Worm (Caenorhabditis elegans) whole organism, L4/young adult: ENCODE data around the gene spig-1.

Experiments
- W03F9.2 ChIP-seq: fragments of 150-350 bp; optimal IDR thresholded peaks from 2 replicates; lab custom pipeline; 2014; ENCODE audit warnings: missing biosample characterization, missing genetic modification characterization
- dao-5 ChIP-seq: sonication (generic microtip); optimal IDR thresholded peaks from 2 replicates; lab custom pipeline; 2016; ENCODE audit warnings: missing genotype, missing genetic modification characterization, moderate library complexity, missing compliant biosample characterization
- him-1 ChIP-seq: sonication (generic microtip); optimal IDR thresholded peaks from 2 replicates; lab custom pipeline; 2016; ENCODE audit warnings: missing genotype, missing genetic modification reagents, missing genetic modification characterization, missing compliant biosample characterization

Gene spig-1

DNA sequence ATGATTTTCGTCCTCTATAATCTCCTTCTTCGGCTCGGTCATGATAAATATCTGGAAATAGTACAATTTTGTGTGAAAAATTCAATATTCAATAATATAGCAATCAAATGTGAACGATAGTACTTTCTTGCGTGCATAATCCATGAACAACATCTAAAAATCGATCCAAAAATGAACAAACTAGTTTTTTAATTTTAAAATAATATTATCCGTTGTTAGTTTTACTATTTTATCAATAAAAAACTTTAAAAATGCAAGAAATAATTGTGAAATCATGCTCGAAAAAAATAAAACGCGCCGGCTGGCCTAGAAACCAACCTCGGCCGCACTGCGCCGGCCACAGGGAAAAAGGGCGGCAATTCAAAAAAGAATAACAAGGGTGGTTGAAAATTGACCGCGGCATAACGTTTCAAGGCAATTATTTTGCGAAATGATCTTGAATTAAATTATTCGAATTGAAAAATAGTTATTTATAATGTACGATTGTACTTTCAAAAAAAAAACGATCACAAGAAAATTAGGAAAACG lies 33.2 kb downstream of the spig-1 start, which contains the start of gene mys-1:
TSS of gene mys-1 (minus strand) at position 51 of the 528 bp plus-strand sequence.
- TF ChIP-seq W03F9.2 (tag; lab: Kevin White, UChicago) (peak; percentile 55), him-1 (tag; lab: Kevin White, UChicago) (peak; percentile 0), dao-5 (tag; lab: Kevin White, UChicago) (no peak)

DNA sequence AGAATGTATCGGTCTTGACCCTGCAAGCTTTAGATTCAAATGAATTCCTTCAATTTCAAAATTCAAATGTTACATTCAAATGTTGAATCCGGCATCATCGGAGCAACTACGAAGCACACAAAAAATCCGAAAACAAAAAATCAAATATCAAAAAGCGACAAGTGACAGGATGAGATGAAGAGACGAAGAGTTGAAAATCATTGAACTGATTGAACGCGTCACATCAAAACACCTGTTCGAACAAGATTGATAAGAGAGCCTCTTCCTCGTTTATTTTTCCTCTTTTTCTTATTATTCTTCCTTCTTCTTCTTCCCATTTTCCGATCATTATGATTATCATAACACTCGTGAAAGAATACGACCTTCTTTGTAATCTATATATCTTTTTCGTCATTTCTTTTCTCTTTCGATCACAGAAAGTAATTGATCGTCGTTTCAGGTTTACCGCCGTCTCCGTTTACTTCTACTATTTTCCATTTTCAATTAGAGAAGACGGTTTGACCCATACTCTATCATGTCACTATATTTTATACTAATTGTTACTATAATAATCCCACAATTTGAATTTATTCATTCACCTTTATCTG lies 34.1 kb downstream of the spig-1 start, which contains the start of gene VC5.2:
TSS of gene VC5.2 (plus strand) at position 439 of the 587 bp plus-strand sequence.
- TF ChIP-seq him-1 (tag; lab: Kevin White, UChicago) (no peak), dao-5 (tag; lab: Kevin White, UChicago) (no peak), W03F9.2 (tag; lab: Kevin White, UChicago) (no peak)

DNA sequence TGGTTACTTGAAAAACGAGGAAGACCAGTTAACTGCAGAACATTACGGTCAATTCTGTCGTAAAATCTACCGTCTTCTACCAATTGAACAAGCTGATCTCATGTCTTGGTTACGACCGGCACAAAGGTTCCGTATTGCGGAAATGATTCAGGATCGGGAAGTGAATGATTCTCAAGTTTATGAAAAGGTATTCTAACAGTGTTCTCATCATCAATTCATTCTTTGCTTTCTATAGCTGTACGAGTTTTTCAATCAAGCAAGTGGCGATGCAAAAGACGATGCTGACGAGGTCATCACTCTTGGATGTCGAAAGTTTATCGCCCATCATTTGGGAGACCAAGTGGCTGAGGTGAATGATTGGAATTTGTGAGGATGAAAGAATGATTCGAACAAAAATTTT lies 35.8 kb downstream of the spig-1 start:
- TF ChIP-seq W03F9.2 (tag; lab: Kevin White, UChicago) = no peak
- no peak for TF ChIP-seq him-1 (tag; lab: Kevin White, UChicago)
- no peak for TF ChIP-seq dao-5 (tag; lab: Kevin White, UChicago)

DNA sequence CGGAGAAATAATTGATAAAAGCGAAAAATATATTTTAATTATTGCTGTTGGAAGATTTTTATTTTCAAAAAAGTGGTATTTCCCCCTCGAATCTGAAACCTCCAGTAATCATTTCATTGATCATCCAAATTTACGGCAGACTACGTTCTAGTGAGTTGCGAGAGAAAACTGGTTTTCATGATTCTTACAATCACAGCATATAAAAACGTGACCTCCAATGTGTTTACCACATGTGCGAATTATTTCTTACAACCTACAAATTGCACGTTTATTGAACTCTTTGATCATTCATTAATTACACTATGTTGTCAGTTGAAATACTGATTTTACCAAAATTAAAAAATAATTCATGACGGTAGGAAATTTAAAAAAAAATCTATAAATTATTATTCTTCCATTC lies 37.7 kb downstream of the spig-1 start:
- no peak for TF ChIP-seq him-1 (tag; lab: Kevin White, UChicago)
- TF ChIP-seq W03F9.2 (tag; lab: Kevin White, UChicago) = peak; percentile 7

DNA sequence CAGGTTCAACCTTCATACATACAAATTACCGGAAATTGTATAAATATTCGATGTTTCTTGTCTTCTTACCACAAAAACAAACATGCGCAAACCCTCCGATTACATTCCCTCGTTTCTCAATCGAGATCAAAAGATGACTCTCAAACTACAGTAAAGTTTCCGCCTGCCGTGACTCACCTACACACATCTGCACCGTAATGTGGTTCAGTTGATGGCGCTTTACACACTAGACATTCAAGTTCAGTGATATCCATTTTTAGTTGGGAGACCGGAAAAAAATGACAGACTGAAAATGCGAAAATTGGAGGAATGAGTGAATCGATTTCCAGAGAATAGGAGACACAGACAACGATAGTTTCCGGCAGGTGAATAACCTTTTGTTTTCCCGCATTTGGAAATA lies 39.8 kb downstream of the spig-1 start, which contains the start of gene nhr-286:
TSS of gene nhr-286 (minus strand) at position 324 of the 400 bp plus-strand sequence.
- TF ChIP-seq him-1 (tag; lab: Kevin White, UChicago) = no peak
- TF ChIP-seq dao-5 (tag; lab: Kevin White, UChicago) = no peak

DNA sequence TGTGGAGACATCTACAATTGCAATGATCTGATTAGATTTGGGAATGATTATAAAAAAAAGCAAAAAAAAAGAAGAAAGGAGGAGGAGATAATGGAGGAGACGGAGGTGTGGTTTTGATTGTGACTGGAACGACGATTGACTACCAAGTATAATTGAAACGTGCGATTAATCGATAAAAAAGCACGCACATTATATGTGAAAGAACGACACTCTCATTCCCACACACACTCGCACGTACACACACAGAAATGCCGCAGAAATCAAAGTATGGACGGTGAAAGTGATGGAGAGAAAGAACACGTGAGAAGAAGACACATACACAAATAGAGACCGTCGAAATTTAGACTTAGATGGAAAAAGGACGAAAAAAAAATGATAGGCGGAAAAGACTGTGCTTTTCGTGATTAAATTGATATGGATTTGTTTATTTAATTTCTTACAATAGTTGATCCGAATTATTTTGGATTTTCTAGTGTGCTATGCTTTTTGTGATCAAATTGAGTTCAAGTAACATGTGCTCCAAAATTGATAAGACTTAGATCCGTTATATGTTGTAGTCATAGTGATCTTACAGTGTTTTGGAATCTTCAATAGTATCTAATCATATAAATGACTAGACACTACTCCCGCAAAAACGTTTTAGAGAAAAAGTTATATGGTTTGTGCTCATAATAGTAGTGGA lies 42.3 kb downstream of the spig-1 start, which contains the start of gene nhr-135:
TSS of gene nhr-135 (minus strand) at position 51 of the 682 bp plus-strand sequence.
- TF ChIP-seq W03F9.2 (tag; lab: Kevin White, UChicago) = peak; percentile 42
- TF ChIP-seq him-1 (tag; lab: Kevin White, UChicago) = no peak

DNA sequence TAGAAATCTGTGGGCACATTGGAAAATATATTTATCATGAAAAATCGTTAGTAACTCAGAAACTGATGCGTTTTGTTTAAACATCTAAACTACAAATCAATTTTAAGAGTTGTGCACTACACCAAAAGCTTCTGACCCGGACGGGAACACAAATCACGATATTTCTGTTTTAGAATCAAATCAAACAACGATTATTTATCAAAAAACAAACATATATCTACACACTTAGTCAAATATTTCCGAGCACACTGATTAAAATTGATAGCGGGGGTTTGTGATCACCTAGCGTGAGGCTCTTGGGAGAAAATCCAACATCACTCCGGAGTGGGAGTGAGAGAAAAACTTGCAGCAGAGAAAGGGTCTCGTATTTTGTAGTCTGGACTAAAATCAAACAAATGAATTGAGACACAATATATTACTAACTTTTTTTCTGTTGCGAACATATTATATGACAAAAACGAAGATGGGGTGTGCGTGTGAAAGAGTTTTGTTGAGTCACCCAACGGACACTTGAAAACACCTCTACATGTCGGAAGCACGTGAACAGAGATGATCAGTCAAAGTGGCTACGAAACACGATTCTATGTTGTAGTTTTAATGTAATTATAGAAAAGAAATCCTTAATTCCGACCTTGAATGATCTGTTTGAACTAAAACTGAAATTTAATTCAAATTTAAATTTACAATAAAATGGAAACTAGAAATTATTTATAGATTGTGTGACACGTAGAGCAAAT lies 43.9 kb downstream of the spig-1 start:
- TF ChIP-seq dao-5 (tag; lab: Kevin White, UChicago) (no peak), him-1 (tag; lab: Kevin White, UChicago) (no peak), W03F9.2 (tag; lab: Kevin White, UChicago) (no peak)

DNA sequence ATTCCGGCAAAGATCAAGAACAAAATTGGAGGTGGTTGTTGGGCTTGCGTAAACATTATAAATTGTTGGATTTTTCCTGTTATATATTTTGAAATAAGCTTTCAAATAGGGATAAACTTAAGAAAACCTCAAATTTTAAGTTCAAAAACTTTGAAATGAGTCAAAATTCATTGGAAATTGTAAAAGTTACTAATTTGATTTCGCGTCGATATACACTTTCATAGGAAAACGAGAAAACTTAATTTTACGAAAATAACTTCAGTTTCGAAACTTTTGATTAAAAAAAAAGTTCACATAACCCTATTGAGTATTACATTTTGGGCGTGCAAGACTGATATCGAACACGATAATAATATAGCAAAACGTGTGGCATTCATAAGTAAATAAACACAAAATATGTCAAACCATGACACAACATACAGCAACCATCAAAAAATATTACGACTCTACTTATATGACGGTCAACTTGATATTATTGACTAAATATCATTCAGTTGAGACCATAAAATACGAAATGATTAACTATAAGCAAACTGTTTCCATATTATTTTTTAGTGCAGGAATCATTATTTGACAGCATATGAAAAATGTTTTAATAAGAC lies 44.7 kb downstream of the spig-1 start:
- TF ChIP-seq him-1 (tag; lab: Kevin White, UChicago) = no peak
- TF ChIP-seq dao-5 (tag; lab: Kevin White, UChicago) = no peak
- no peak for TF ChIP-seq W03F9.2 (tag; lab: Kevin White, UChicago)

DNA sequence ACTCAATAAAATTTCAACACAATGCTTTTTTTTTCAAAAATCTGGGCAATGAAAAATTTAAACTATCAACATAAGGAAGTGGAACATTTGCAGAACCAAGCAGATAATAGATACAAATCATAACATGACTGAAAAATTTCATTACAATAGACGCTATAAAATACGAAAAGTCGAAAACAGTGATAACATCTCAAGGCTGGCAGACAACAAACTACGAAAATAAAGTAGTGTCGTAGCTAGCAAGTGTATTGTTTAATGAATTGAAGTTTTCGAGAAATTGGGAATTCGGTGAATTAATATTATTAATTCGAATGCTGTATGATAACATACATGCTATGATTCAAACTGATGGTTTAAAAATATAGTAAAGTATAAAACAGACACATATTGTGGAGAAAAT lies 45.3 kb downstream of the spig-1 start:
- no peak for TF ChIP-seq W03F9.2 (tag; lab: Kevin White, UChicago)
- TF ChIP-seq dao-5 (tag; lab: Kevin White, UChicago) = no peak
- TF ChIP-seq him-1 (tag; lab: Kevin White, UChicago) = no peak
